Fruit fly (Drosophila melanogaster) whole organism: ENCODE data around the gene Drice.

Source experiments
- pan ChIP-seq: fragments of >200 bp; optimal IDR thresholded peaks from 2 replicates; lab custom pipeline; 2017
- usp ChIP-seq: fragments of >200 bp; optimal IDR thresholded peaks from 2 replicates; lab custom pipeline; 2017; ENCODE audit warnings: missing biosample characterization, missing genetic modification characterization, mixed read lengths

DNA sequence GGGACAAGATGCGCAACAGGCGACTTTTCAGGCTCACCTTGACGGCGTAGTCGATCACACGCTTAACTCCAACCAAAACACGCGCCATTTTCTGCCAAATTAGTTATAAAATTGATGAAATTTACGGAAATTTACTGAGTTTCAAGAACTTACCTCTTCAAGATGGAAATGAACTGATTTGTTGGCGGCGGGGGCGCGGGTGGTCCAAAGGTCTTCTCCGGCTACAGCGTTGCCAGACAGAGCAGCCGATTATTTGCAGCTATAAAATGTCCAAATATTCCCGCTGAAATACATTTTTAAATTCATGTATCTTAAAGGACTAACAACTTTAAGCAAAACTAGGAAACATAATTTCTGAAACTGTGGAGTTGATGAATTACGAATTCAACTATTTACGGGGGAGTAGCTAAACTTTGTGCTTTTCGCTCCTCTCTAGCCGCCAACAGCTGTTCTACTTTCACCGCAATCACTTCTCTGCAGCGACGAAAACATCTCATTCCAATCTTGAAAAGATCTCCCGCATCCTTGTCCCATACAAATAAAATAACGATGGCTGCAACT, 3.4 kb downstream of the Drice start, which contains the start of the genes Etfb and CG7789:
- no peak for TF ChIP-seq pan (lab: Kevin White, UChicago)
- TF ChIP-seq usp (GFP tag; lab: Kevin White, UChicago) = no peak
